Comparison of ENCODE assay signal across 1 fruit fly cellular context in genomic region chrX:8558762-8559172, dm6.
TF ChIP-seq lines count a peak whose summit lies in the region.

IntS4 (minus strand) TSS chrX:8558781.

TF ChIP-seq in whole organism, embryonic, 481 proteins besides CTCF, POLR2A, EP300 and RAD21 (continued from another document and continues in another):
- TF ChIP-seq Dip2 (GFP tag; IDR thresholded peaks at IDR 0.05; lab: Robert Waterston, UW): no peak
- TF ChIP-seq shn (GFP tag; optimal IDR thresholded peaks at IDR 0.05; lab: Kevin White, UChicago): peak; percentile 8
- peak; percentile 71 for TF ChIP-seq phol (tag; optimal IDR thresholded peaks at IDR 0.05; lab: Kevin White, UChicago)
- TF ChIP-seq gfzf (GFP tag; optimal IDR thresholded peaks at IDR 0.05; lab: Kevin White, UChicago): peak; percentile 4
- peak; percentile 80 for TF ChIP-seq nmo (GFP tag; optimal IDR thresholded peaks at IDR 0.05; lab: Kevin White, UChicago)
- TF ChIP-seq maf-S (GFP tag; optimal IDR thresholded peaks at IDR 0.05; lab: Kevin White, UChicago): peak; percentile 1
- TF ChIP-seq CG8359 (GFP tag; optimal IDR thresholded peaks at IDR 0.05; lab: Kevin White, UChicago; ENCODE audit: borderline replicate concordance): no peak
- TF ChIP-seq CG4820 (GFP tag; optimal IDR thresholded peaks at IDR 0.05; lab: Kevin White, UChicago): peak; percentile 37
- TF ChIP-seq CG9932 (GFP tag; IDR thresholded peaks at IDR 0.05; lab: Robert Waterston, UW): peak; percentile 91
- peak; percentile 98 for TF ChIP-seq psq (GFP tag; optimal IDR thresholded peaks at IDR 0.05; lab: Kevin White, UChicago)
- TF ChIP-seq pan (optimal IDR thresholded peaks at IDR 0.05; lab: Kevin White, UChicago): no peak
- TF ChIP-seq pan (GFP tag; optimal IDR thresholded peaks at IDR 0.05 in 1 of 2, IDR thresholded peaks at IDR 0.05 in 1 of 2): peak in 1 of 2 experiments; percentile 54
- no peak for TF ChIP-seq CG16863 (GFP tag; optimal IDR thresholded peaks at IDR 0.05; lab: Kevin White, UChicago)
- TF ChIP-seq otp (GFP tag; IDR thresholded peaks at IDR 0.05; lab: Robert Waterston, UW): no peak
- peak; percentile 73 for TF ChIP-seq Fer1 (GFP tag; optimal IDR thresholded peaks at IDR 0.05; lab: Kevin White, UChicago)
- no peak for TF ChIP-seq fu2 (GFP tag; optimal IDR thresholded peaks at IDR 0.05; lab: Kevin White, UChicago)
- peak; percentile 75; the same call in 2 of the 3 replicates for TF ChIP-seq CG11456 (GFP tag; IDR thresholded peaks at IDR 0.05; lab: Robert Waterston, UW)
- no peak for TF ChIP-seq CG6175 (GFP tag; IDR thresholded peaks at IDR 0.05; lab: Robert Waterston, UW)
- peak; percentile 5 for TF ChIP-seq CG2202 (tag; optimal IDR thresholded peaks at IDR 0.05; lab: Kevin White, UChicago)
- no peak for TF ChIP-seq Oaz (GFP tag; IDR thresholded peaks at IDR 0.05; lab: Robert Waterston, UW)
- TF ChIP-seq Dad (GFP tag; optimal IDR thresholded peaks at IDR 0.05; lab: Kevin White, UChicago): peak; percentile 34
- peak; percentile 73 for TF ChIP-seq CG12942 (GFP tag; optimal IDR thresholded peaks at IDR 0.05; lab: Kevin White, UChicago)
- TF ChIP-seq kni (GFP tag; optimal IDR thresholded peaks at IDR 0.05; lab: Kevin White, UChicago): peak; percentile 4
- peak; percentile 74 for TF ChIP-seq Dbx (GFP tag; IDR thresholded peaks at IDR 0.05; lab: Robert Waterston, UW)
- peak; percentile 92 for TF ChIP-seq HLH4C (GFP tag; IDR thresholded peaks at IDR 0.05; lab: Robert Waterston, UW; ENCODE audit: partially characterized antibody)
- TF ChIP-seq CG12744 (GFP tag; optimal IDR thresholded peaks at IDR 0.05; lab: Kevin White, UChicago): no peak
- peak; percentile 81 for TF ChIP-seq run (tag; optimal IDR thresholded peaks at IDR 0.05; lab: Kevin White, UChicago)
- no peak for TF ChIP-seq Mrtf (GFP tag; IDR thresholded peaks at IDR 0.05; lab: Robert Waterston, UW)
- TF ChIP-seq tx (GFP tag; optimal IDR thresholded peaks at IDR 0.05; lab: Kevin White, UChicago): no peak
- peak; percentile 44 for TF ChIP-seq pnt (GFP tag; optimal IDR thresholded peaks at IDR 0.05; lab: Kevin White, UChicago)
- peak; percentile 64 for TF ChIP-seq CG10147 (GFP tag; optimal IDR thresholded peaks at IDR 0.05; lab: Kevin White, UChicago)
- TF ChIP-seq CG3847 (GFP tag; IDR thresholded peaks at IDR 0.05; lab: Robert Waterston, UW): peak; percentile 59
- TF ChIP-seq MESR4 (GFP tag; optimal IDR thresholded peaks at IDR 0.05; lab: Kevin White, UChicago): no peak
- peak; percentile 54 for TF ChIP-seq CG18764 (GFP tag; optimal IDR thresholded peaks at IDR 0.05; lab: Kevin White, UChicago)
- TF ChIP-seq ttk (GFP tag; IDR thresholded peaks at IDR 0.05; lab: Robert Waterston, UW): 0 out of 2 replicates have a peak, but pooled peaks have one; percentile 11
- peak in 1 of 3 experiments; percentile 57 for TF ChIP-seq lola (GFP tag; optimal IDR thresholded peaks at IDR 0.05; lab: Kevin White, UChicago)
- TF ChIP-seq CG30403 (GFP tag; optimal IDR thresholded peaks at IDR 0.05; lab: Kevin White, UChicago): peak; percentile 73
- TF ChIP-seq inv (GFP tag; IDR thresholded peaks at IDR 0.05; lab: Robert Waterston, UW; ENCODE audit: partially characterized antibody): peak; percentile 94
- TF ChIP-seq CG5245 (GFP tag; optimal IDR thresholded peaks at IDR 0.05; lab: Kevin White, UChicago): peak; percentile 4
- peak; percentile 56 for TF ChIP-seq Drgx (GFP tag; IDR thresholded peaks at IDR 0.05; lab: Robert Waterston, UW)
- TF ChIP-seq CG3995 (GFP tag; optimal IDR thresholded peaks at IDR 0.05; lab: Kevin White, UChicago): peak; percentile 66
- no peak for TF ChIP-seq D (optimal IDR thresholded peaks at IDR 0.05; lab: Kevin White, UChicago)
- TF ChIP-seq D (GFP tag; optimal IDR thresholded peaks at IDR 0.05; lab: Kevin White, UChicago): peak; percentile 14
- TF ChIP-seq gcm (GFP tag; optimal IDR thresholded peaks at IDR 0.05; lab: Kevin White, UChicago): peak; percentile 29
- no peak; the same call in 1 of the 2 replicates for TF ChIP-seq CG14667 (GFP tag; IDR thresholded peaks at IDR 0.05; lab: Robert Waterston, UW)
- TF ChIP-seq CG1832 (GFP tag; optimal IDR thresholded peaks at IDR 0.05; lab: Kevin White, UChicago): no peak
- TF ChIP-seq CG14441 (GFP tag; IDR thresholded peaks at IDR 0.05; lab: Robert Waterston, UW): peak; percentile 68
- peak; percentile 77 for TF ChIP-seq CG7963 (GFP tag; IDR thresholded peaks at IDR 0.05; lab: Robert Waterston, UW; ENCODE audit: partially characterized antibody)
- peak in 1 of 2 experiments; percentile 41 for TF ChIP-seq crp (GFP tag; optimal IDR thresholded peaks at IDR 0.05; lab: Kevin White, UChicago)
- TF ChIP-seq CG13123 (GFP tag; optimal IDR thresholded peaks at IDR 0.05; lab: Kevin White, UChicago): peak; percentile 42
- peak; percentile 62 for TF ChIP-seq Xrp1 (GFP tag; IDR thresholded peaks at IDR 0.05; lab: Robert Waterston, UW)
- peak; percentile 73 for TF ChIP-seq CG13775 (GFP tag; optimal IDR thresholded peaks at IDR 0.05; lab: Kevin White, UChicago)
- no peak for TF ChIP-seq ro (GFP tag; IDR thresholded peaks at IDR 0.05; lab: Robert Waterston, UW)
- TF ChIP-seq Ets97D (GFP tag; optimal IDR thresholded peaks at IDR 0.05; lab: Kevin White, UChicago): peak; percentile 47
- TF ChIP-seq CG11398 (GFP tag; optimal IDR thresholded peaks at IDR 0.05; lab: Kevin White, UChicago): no peak
- peak; percentile 38; the same call in 1 of the 2 replicates for TF ChIP-seq Atf6 (GFP tag; IDR thresholded peaks at IDR 0.05; lab: Robert Waterston, UW)
- TF ChIP-seq Med (GFP tag; lab: Kevin White, UChicago): peak; percentile 87
- peak; percentile 56 for TF ChIP-seq Lhr (GFP tag; optimal IDR thresholded peaks at IDR 0.05; lab: Kevin White, UChicago)
- TF ChIP-seq Awh (GFP tag; IDR thresholded peaks at IDR 0.05; lab: Robert Waterston, UW): no peak
- no peak for TF ChIP-seq pb (GFP tag; optimal IDR thresholded peaks at IDR 0.05; lab: Kevin White, UChicago)
- peak; percentile 61 for TF ChIP-seq mam (GFP tag; optimal IDR thresholded peaks at IDR 0.05; lab: Kevin White, UChicago)
- TF ChIP-seq CG31441 (GFP tag; IDR thresholded peaks at IDR 0.05; lab: Robert Waterston, UW): peak; percentile 59; the same call in 1 of the 2 replicates
- no peak for TF ChIP-seq CG17612 (GFP tag; IDR thresholded peaks at IDR 0.05; lab: Robert Waterston, UW)
- peak; percentile 39; the same call in 1 of the 2 replicates for TF ChIP-seq sisA (GFP tag; IDR thresholded peaks at IDR 0.05; lab: Robert Waterston, UW)
- TF ChIP-seq Adf1 (GFP tag; IDR thresholded peaks at IDR 0.05; lab: Robert Waterston, UW): peak; percentile 22; the same call in 1 of the 2 replicates
- TF ChIP-seq CG15696 (tag; optimal IDR thresholded peaks at IDR 0.05; lab: Kevin White, UChicago): peak; percentile 66
- TF ChIP-seq Stat92E (GFP tag; optimal IDR thresholded peaks at IDR 0.05; lab: Kevin White, UChicago): peak in 1 of 3 experiments; percentile 39
- peak; percentile 68; the same call in 1 of the 2 replicates for TF ChIP-seq CG11085 (GFP tag; IDR thresholded peaks at IDR 0.05; lab: Robert Waterston, UW)
- peak; percentile 42 for TF ChIP-seq jumu (GFP tag; optimal IDR thresholded peaks at IDR 0.05; lab: Kevin White, UChicago)
- peak; percentile 63 for TF ChIP-seq CG30020 (tag; optimal IDR thresholded peaks at IDR 0.05; lab: Kevin White, UChicago)
- TF ChIP-seq CG5180 (GFP tag; optimal IDR thresholded peaks at IDR 0.05; lab: Kevin White, UChicago): no peak
- peak; percentile 64; the same call in 2 of the 3 replicates for TF ChIP-seq CG17361 (GFP tag; IDR thresholded peaks at IDR 0.05; lab: Robert Waterston, UW)
- no peak for TF ChIP-seq pita (GFP tag; optimal IDR thresholded peaks at IDR 0.05; lab: Kevin White, UChicago)
- peak; percentile 41; the same call in 1 of the 3 replicates for TF ChIP-seq CG34422 (GFP tag; IDR thresholded peaks at IDR 0.05; lab: Robert Waterston, UW)
- peak; percentile 59 for TF ChIP-seq CG10366 (GFP tag; IDR thresholded peaks at IDR 0.05; lab: Robert Waterston, UW)
- TF ChIP-seq al (GFP tag; IDR thresholded peaks at IDR 0.05; lab: Robert Waterston, UW): peak; percentile 47
- TF ChIP-seq CG33213 (GFP tag; optimal IDR thresholded peaks at IDR 0.05; lab: Kevin White, UChicago): no peak
- TF ChIP-seq Dll (GFP tag; IDR thresholded peaks at IDR 0.05; lab: Robert Waterston, UW; ENCODE audit: partially characterized antibody): peak; percentile 98
- peak; percentile 46 for TF ChIP-seq Mad (GFP tag; optimal IDR thresholded peaks at IDR 0.05; lab: Kevin White, UChicago)
- peak; percentile 43 for TF ChIP-seq kay (GFP tag; optimal IDR thresholded peaks at IDR 0.05; lab: Kevin White, UChicago)
- no peak for TF ChIP-seq prd (optimal IDR thresholded peaks at IDR 0.05; lab: Kevin White, UChicago)
- peak; percentile 77 for TF ChIP-seq prd (GFP tag; IDR thresholded peaks at IDR 0.05; lab: Robert Waterston, UW)
- peak; percentile 15 for TF ChIP-seq luna (GFP tag; optimal IDR thresholded peaks at IDR 0.05; lab: Kevin White, UChicago)
- TF ChIP-seq Gug (GFP tag; IDR thresholded peaks at IDR 0.05; lab: Robert Waterston, UW): peak; percentile 84
- peak; percentile 50 for TF ChIP-seq CG9797 (GFP tag; optimal IDR thresholded peaks at IDR 0.05; lab: Kevin White, UChicago)
- TF ChIP-seq stwl (tag; optimal IDR thresholded peaks at IDR 0.05; lab: Kevin White, UChicago): peak; percentile 34
- TF ChIP-seq p53 (GFP tag; optimal IDR thresholded peaks at IDR 0.05; lab: Kevin White, UChicago): no peak
- 0 out of 3 replicates have a peak, but pooled peaks have one; percentile 49 for TF ChIP-seq CG11695 (GFP tag; IDR thresholded peaks at IDR 0.05; lab: Robert Waterston, UW)
- peak; percentile 55 for TF ChIP-seq CG6689 (GFP tag; IDR thresholded peaks at IDR 0.05; lab: Robert Waterston, UW)
- TF ChIP-seq CG2116 (GFP tag; optimal IDR thresholded peaks at IDR 0.05; lab: Kevin White, UChicago): peak; percentile 71
- no peak for TF ChIP-seq CG10321 (GFP tag; IDR thresholded peaks at IDR 0.05; lab: Robert Waterston, UW)
- TF ChIP-seq lilli (GFP tag; optimal IDR thresholded peaks at IDR 0.05; lab: Kevin White, UChicago): peak; percentile 77
- TF ChIP-seq CG17359 (tag; optimal IDR thresholded peaks at IDR 0.05; lab: Kevin White, UChicago): peak; percentile 36
- no peak for TF ChIP-seq CG9817 (tag; optimal IDR thresholded peaks at IDR 0.05; lab: Kevin White, UChicago)
- TF ChIP-seq CG3407 (GFP tag; optimal IDR thresholded peaks at IDR 0.05; lab: Kevin White, UChicago): peak; percentile 12
- TF ChIP-seq CG3163 (GFP tag; optimal IDR thresholded peaks at IDR 0.05; lab: Kevin White, UChicago): no peak
- peak; percentile 87 for TF ChIP-seq Opbp (GFP tag; IDR thresholded peaks at IDR 0.05; lab: Robert Waterston, UW; ENCODE audit: partially characterized antibody)
- TF ChIP-seq HHEX (GFP tag; optimal IDR thresholded peaks at IDR 0.05; lab: Kevin White, UChicago): peak; percentile 54
- TF ChIP-seq CG14710 (tag; optimal IDR thresholded peaks at IDR 0.05; lab: Kevin White, UChicago): peak; percentile 74
- peak; percentile 33 for TF ChIP-seq CG13624 (GFP tag; optimal IDR thresholded peaks at IDR 0.05; lab: Kevin White, UChicago)
- TF ChIP-seq CG15601 (tag; optimal IDR thresholded peaks at IDR 0.05; lab: Kevin White, UChicago): peak; percentile 61
- TF ChIP-seq seq (GFP tag; IDR thresholded peaks at IDR 0.05; lab: Robert Waterston, UW): peak; percentile 40; the same call in 1 of the 2 replicates
- no peak for TF ChIP-seq lab (GFP tag; optimal IDR thresholded peaks at IDR 0.05; lab: Kevin White, UChicago)
- peak; percentile 39 for TF ChIP-seq CG6683 (GFP tag; optimal IDR thresholded peaks at IDR 0.05; lab: Kevin White, UChicago)
- no peak for TF ChIP-seq CG15073 (GFP tag; optimal IDR thresholded peaks at IDR 0.05; lab: Kevin White, UChicago)
- no peak for TF ChIP-seq CG11696 (GFP tag; IDR thresholded peaks at IDR 0.05; lab: Robert Waterston, UW)
- TF ChIP-seq HmgZ (tag; optimal IDR thresholded peaks at IDR 0.05; lab: Kevin White, UChicago): peak; percentile 82
- TF ChIP-seq CG32772 (GFP tag; IDR thresholded peaks at IDR 0.05; lab: Robert Waterston, UW): 0 out of 2 replicates have a peak, but pooled peaks have one; percentile 40
- TF ChIP-seq CG33557 (GFP tag; optimal IDR thresholded peaks at IDR 0.05; lab: Kevin White, UChicago): peak; percentile 54
- peak; percentile 43; the same call in 1 of the 2 replicates for TF ChIP-seq CG1024 (GFP tag; IDR thresholded peaks at IDR 0.05; lab: Robert Waterston, UW)
- TF ChIP-seq ase (GFP tag; IDR thresholded peaks at IDR 0.05; lab: Robert Waterston, UW): peak; percentile 51; the same call in 1 of the 3 replicates
- no peak for TF ChIP-seq Eip74EF (GFP tag; optimal IDR thresholded peaks at IDR 0.05; lab: Kevin White, UChicago)
- peak; percentile 23 for TF ChIP-seq Nf-YB (GFP tag; optimal IDR thresholded peaks at IDR 0.05; lab: Kevin White, UChicago)
- TF ChIP-seq Hsf (GFP tag; optimal IDR thresholded peaks at IDR 0.05; lab: Kevin White, UChicago): peak; percentile 55
- TF ChIP-seq CG32767 (GFP tag; IDR thresholded peaks at IDR 0.05; lab: Robert Waterston, UW): no peak
- no peak for TF ChIP-seq hkb (optimal IDR thresholded peaks at IDR 0.05; lab: Kevin White, UChicago)
- peak; percentile 34; the same call in 1 of the 2 replicates for TF ChIP-seq hkb (GFP tag; IDR thresholded peaks at IDR 0.05; lab: Robert Waterston, UW)
- peak; percentile 42 for TF ChIP-seq Sox100B (GFP tag; optimal IDR thresholded peaks at IDR 0.05; lab: Kevin White, UChicago)
- no peak for TF ChIP-seq Atf-2 (GFP tag; optimal IDR thresholded peaks at IDR 0.05; lab: Kevin White, UChicago)
- TF ChIP-seq CG9727 (GFP tag; optimal IDR thresholded peaks at IDR 0.05; lab: Kevin White, UChicago): peak; percentile 68
- peak; percentile 75 for TF ChIP-seq CG12391 (tag; optimal IDR thresholded peaks at IDR 0.05; lab: Kevin White, UChicago)
- peak; percentile 53 for TF ChIP-seq tgo (GFP tag; IDR thresholded peaks at IDR 0.05; lab: Robert Waterston, UW)
- peak; percentile 61 for TF ChIP-seq Dek (tag; optimal IDR thresholded peaks at IDR 0.05; lab: Kevin White, UChicago)
- TF ChIP-seq ken (GFP tag; IDR thresholded peaks at IDR 0.05; lab: Robert Waterston, UW): peak; percentile 59; the same call in 1 of the 3 replicates
- no peak for TF ChIP-seq zf30C (GFP tag; optimal IDR thresholded peaks at IDR 0.05; lab: Kevin White, UChicago)
- peak; percentile 91 for TF ChIP-seq Ets65A (GFP tag; lab: Kevin White, UChicago)
- peak; percentile 88 for TF ChIP-seq CG6791 (GFP tag; IDR thresholded peaks at IDR 0.05; lab: Robert Waterston, UW; ENCODE audit: partially characterized antibody)
- peak; percentile 83; the same call in 1 of the 2 replicates for TF ChIP-seq nerfin-2 (GFP tag; IDR thresholded peaks at IDR 0.05; lab: Robert Waterston, UW; ENCODE audit: partially characterized antibody)
- TF ChIP-seq oc (tag; optimal IDR thresholded peaks at IDR 0.05; lab: Kevin White, UChicago): no peak
